Fruit fly (Drosophila melanogaster) whole organism, embryonic: ENCODE data around the gene dachs.

Experiments
- Awh ChIP-seq: fragments of 200-800 bp; sonication (Bioruptor generic); IDR thresholded peaks from 2 replicates; pipeline ENCODE4, ENCODE4 v1.3.6; 2022; ENCODE audit warnings: missing biosample characterization, missing genetic modification characterization
- CG1832 ChIP-seq: fragments of 200-800 bp; sonication (Bioruptor generic); optimal IDR thresholded peaks from 2 replicates; lab custom pipeline; 2017; ENCODE audit warnings: missing biosample characterization, mild to moderate bottlenecking, missing genetic modification characterization, inconsistent platforms
- CG31388 ChIP-seq: fragments of 200-800 bp; sonication (Bioruptor generic); optimal IDR thresholded peaks from 2 replicates; lab custom pipeline; 2016; ENCODE audit warnings: missing biosample characterization, missing genetic modification characterization
- CG6175 ChIP-seq: fragments of 200-800 bp; sonication (Bioruptor generic); IDR thresholded peaks from 3 replicates; pipeline ENCODE4 v1.3.6; 2022; ENCODE audit warnings: missing biosample characterization, missing genetic modification characterization
- CG7271 ChIP-seq: fragments of 200-800 bp; sonication (Bioruptor generic); optimal IDR thresholded peaks from 2 replicates; lab custom pipeline; 2018; ENCODE audit warnings: missing biosample characterization, mild to moderate bottlenecking, missing genetic modification characterization, moderate library complexity
- Hr39 ChIP-seq: fragments of >200 bp; optimal IDR thresholded peaks from 2 replicates; lab custom pipeline; 2017
- Hsf ChIP-seq: fragments of 200-800 bp; sonication (Bioruptor generic); optimal IDR thresholded peaks from 3 replicates; lab custom pipeline; 2016; ENCODE audit warnings: missing biosample characterization, missing genetic modification characterization
- h ChIP-seq: fragments of >200 bp; optimal IDR thresholded peaks from 2 replicates; lab custom pipeline; 2017
- yki ChIP-seq: fragments of >200 bp; optimal IDR thresholded peaks from 3 replicates; lab custom pipeline; 2018

DNA sequence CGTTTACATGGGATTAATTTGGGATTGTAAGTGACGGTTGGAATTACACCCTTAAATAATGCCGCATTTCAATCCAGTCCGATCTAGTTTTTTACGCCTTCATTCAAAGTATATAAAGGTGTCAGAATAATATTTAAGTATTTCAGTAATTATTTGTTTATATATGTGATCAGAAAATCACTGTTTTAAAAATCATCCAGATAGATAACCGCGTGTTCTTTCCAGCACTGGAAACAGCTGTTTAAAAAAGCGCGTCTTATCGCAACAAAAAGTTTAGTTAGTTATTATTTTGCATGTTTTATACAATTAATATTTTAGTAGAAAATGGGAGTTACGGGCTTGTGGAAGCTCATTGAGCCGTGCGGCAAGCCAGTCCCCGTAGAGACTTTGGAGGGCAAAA, 28.6 kb upstream of the dachs start, which contains the start of gene mus201:
- no peak for TF ChIP-seq Awh
- TF ChIP-seq CG7271 (tag; lab: Kevin White, UChicago): no peak
- TF ChIP-seq Hsf: no peak
- TF ChIP-seq Hr39 (lab: Kevin White, UChicago): no peak
- TF ChIP-seq CG31388 (GFP tag; lab: Kevin White, UChicago): no peak
- TF ChIP-seq CG1832: no peak
- TF ChIP-seq h: no peak
- TF ChIP-seq CG6175: no peak
- TF ChIP-seq yki: no peak
